Fruit fly (Drosophila melanogaster) whole organism, embryonic: ENCODE data around the gene Erk7.

Source experiments
- CG11398 ChIP-seq: fragments of 200-800 bp; sonication (Bioruptor generic); optimal IDR thresholded peaks from 2 replicates; lab custom pipeline; 2016; ENCODE audit warnings: missing biosample characterization, missing genetic modification characterization
- CG15696 ChIP-seq: fragments of 200-800 bp; sonication (Bioruptor generic); optimal IDR thresholded peaks from 2 replicates; lab custom pipeline; 2019; ENCODE audit warnings: missing biosample characterization, mild to moderate bottlenecking, missing genetic modification characterization, moderate library complexity
- CG17359 ChIP-seq: fragments of 200-800 bp; sonication (Bioruptor generic); optimal IDR thresholded peaks from 3 replicates; lab custom pipeline; 2018; ENCODE audit warnings: missing biosample characterization, mild to moderate bottlenecking, missing genetic modification characterization, moderate library complexity
- CG2199 ChIP-seq: fragments of 200-800 bp; sonication (Bioruptor generic); IDR thresholded peaks from 3 replicates; pipeline ENCODE4 v1.3.6; 2022; ENCODE audit warnings: missing biosample characterization, missing genetic modification characterization
- CG32767 ChIP-seq: fragments of 200-800 bp; sonication (Bioruptor generic); IDR thresholded peaks from 2 replicates; pipeline ENCODE4 v1.3.6; 2022; ENCODE audit warnings: missing biosample characterization, missing genetic modification characterization
- CG34422 ChIP-seq: fragments of 200-800 bp; sonication (Bioruptor generic); IDR thresholded peaks from 3 replicates; pipeline ENCODE4 v1.3.6; 2022; ENCODE audit warnings: missing biosample characterization, missing genetic modification characterization
- CG4854 ChIP-seq: fragments of 200-800 bp; sonication (Bioruptor generic); optimal IDR thresholded peaks from 2 replicates; lab custom pipeline; 2016; ENCODE audit warnings: missing biosample characterization, missing genetic modification characterization, inconsistent platforms
- E2f1 ChIP-seq: fragments of 200-800 bp; sonication (Bioruptor generic); IDR thresholded peaks from 2 replicates; pipeline ENCODE4 v1.3.6; 2022; ENCODE audit warnings: missing biosample characterization, missing genetic modification characterization
- ERR ChIP-seq: fragments of 200-800 bp; sonication (Bioruptor generic); optimal IDR thresholded peaks from 2 replicates; lab custom pipeline; 2016; ENCODE audit warnings: missing biosample characterization, missing genetic modification characterization
- Med ChIP-seq: fragments of 200-800 bp; sonication (Bioruptor generic); peaks from one replicate; lab custom pipeline; 2016; ENCODE audit warnings: missing biosample characterization, missing genetic modification characterization, mild to moderate bottlenecking, inconsistent platforms, moderate library complexity
- NK7.1 ChIP-seq: fragments of 200-800 bp; sonication (Bioruptor generic); optimal IDR thresholded peaks from 3 replicates; lab custom pipeline; 2016; ENCODE audit warnings: missing biosample characterization, missing genetic modification characterization
- Nf-YA ChIP-seq: fragments of 200-800 bp; sonication (Bioruptor generic); IDR thresholded peaks from 2 replicates; pipeline ENCODE4 v1.3.6; 2022; ENCODE audit warnings: missing biosample characterization, missing genetic modification characterization
- Pdp1 ChIP-seq, 2 experiments: fragments of 200-800 bp; sonication (Bioruptor generic); optimal IDR thresholded peaks; 3 replicates each; lab custom pipeline; 2016; ENCODE audit warnings: missing biosample characterization in 2 of 2, missing genetic modification characterization in 2 of 2, mild to moderate bottlenecking in 1 of 2, moderate library complexity in 1 of 2
- Ptx1 ChIP-seq: fragments of 200-800 bp; sonication (Bioruptor generic); IDR thresholded peaks from 2 replicates; pipeline ENCODE4 v1.3.6; 2022; ENCODE audit warnings: missing biosample characterization, missing genetic modification characterization
- Six4 ChIP-seq: fragments of 200-800 bp; sonication (Bioruptor generic); optimal IDR thresholded peaks from 2 replicates; lab custom pipeline; 2016; ENCODE audit warnings: missing biosample characterization, missing genetic modification characterization
- Stat92E ChIP-seq, 3 experiments: fragments of >200 bp in 2 of 3; fragments of 200-800 bp in 1 of 3; sonication (Bioruptor generic) in 1 of 3; optimal IDR thresholded peaks; 2 replicates each; lab custom pipeline; 2017 to 2019; ENCODE audit warnings: missing biosample characterization in 3 of 3, missing genetic modification characterization in 3 of 3, mild to moderate bottlenecking in 1 of 3, moderate library complexity in 1 of 3
- abd-A ChIP-seq: fragments of 200-800 bp; sonication (Bioruptor generic); optimal IDR thresholded peaks from 3 replicates; lab custom pipeline; 2019; ENCODE audit warnings: missing biosample characterization, mild to moderate bottlenecking, missing genetic modification characterization, moderate library complexity
- btn ChIP-seq: fragments of 200-800 bp; sonication (Bioruptor generic); optimal IDR thresholded peaks from 2 replicates; lab custom pipeline; 2016; ENCODE audit warnings: missing biosample characterization, missing genetic modification characterization
- cas ChIP-seq: fragments of 200-800 bp; sonication (Bioruptor generic); IDR thresholded peaks from 2 replicates; pipeline ENCODE4 v1.3.6; 2022; ENCODE audit warnings: missing biosample characterization, missing genetic modification characterization
- disco-r ChIP-seq: fragments of 200-800 bp; sonication (Bioruptor generic); optimal IDR thresholded peaks from 2 replicates; lab custom pipeline; 2016; ENCODE audit warnings: missing biosample characterization, missing genetic modification characterization
- fd96Cb ChIP-seq: fragments of 200-800 bp; sonication (Bioruptor generic); optimal IDR thresholded peaks from 2 replicates; lab custom pipeline; 2018; ENCODE audit warnings: missing biosample characterization, mild to moderate bottlenecking, missing genetic modification characterization, moderate library complexity
- fu2 ChIP-seq: fragments of 200-800 bp; sonication (Bioruptor generic); optimal IDR thresholded peaks from 2 replicates; lab custom pipeline; 2016; ENCODE audit warnings: missing biosample characterization, missing genetic modification characterization
- hkb ChIP-seq, 2 experiments: fragments of 200-800 bp in 1 of 2; fragments of >200 bp in 1 of 2; sonication (Bioruptor generic) in 1 of 2; IDR thresholded peaks in 1 of 2; optimal IDR thresholded peaks in 1 of 2; 2 replicates each; pipeline versions ENCODE4 v1.3.6 to Lab custom; 2017 to 2022; ENCODE audit warnings: missing biosample characterization in 1 of 2, missing genetic modification characterization in 1 of 2
- kay ChIP-seq: fragments of 200-800 bp; sonication (Bioruptor generic); optimal IDR thresholded peaks from 2 replicates; lab custom pipeline; 2016; ENCODE audit warnings: missing biosample characterization, missing genetic modification characterization
- pros ChIP-seq: fragments of 200-800 bp; sonication (Bioruptor generic); optimal IDR thresholded peaks from 3 replicates; lab custom pipeline; 2019; ENCODE audit warnings: missing biosample characterization, mild to moderate bottlenecking, missing genetic modification characterization, moderate library complexity
- sc ChIP-seq, 3 experiments: fragments of >200 bp in 2 of 3; fragments of 200-800 bp in 1 of 3; sonication (Bioruptor generic) in 1 of 3; optimal IDR thresholded peaks; 2 replicates in 2 of 3; 3 replicates in 1 of 3; lab custom pipeline; 2017; ENCODE audit warnings: mild to moderate bottlenecking in 1 of 3, missing biosample characterization in 1 of 3, missing genetic modification characterization in 1 of 3, missing genetic modification reagents in 1 of 3
- sens ChIP-seq: fragments of 200-800 bp; sonication (Bioruptor generic); peaks from one replicate; lab custom pipeline; 2016; ENCODE audit warnings: missing biosample characterization, missing genetic modification characterization

The Erk7 gene

DNA sequence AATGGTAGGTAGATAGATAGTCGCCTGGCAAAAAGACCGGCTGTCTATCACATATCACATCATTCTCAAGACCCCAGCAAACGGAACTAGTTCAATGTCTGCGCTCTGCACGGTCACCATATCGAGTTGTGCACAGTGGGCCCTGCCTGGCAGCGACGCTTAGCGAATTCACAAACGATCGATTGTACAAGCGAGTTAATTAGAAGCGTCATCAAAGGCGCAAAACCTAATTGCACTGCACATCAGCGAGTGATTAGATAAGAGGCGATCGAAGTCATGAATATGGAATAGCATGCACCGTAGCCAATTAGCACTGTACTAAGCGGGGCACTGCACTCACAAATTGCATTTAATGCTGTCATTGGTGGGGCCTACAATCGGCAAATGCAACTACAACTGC lies 47.1 kb downstream of the Erk7 start (continued):
- TF ChIP-seq Ptx1 (GFP tag; lab: Robert Waterston, UW) (peak; percentile 40; the same call in 1 of the 2 replicates), hkb (optimal IDR thresholded peaks at IDR 0.05; lab: Kevin White, UChicago) (no peak), hkb (GFP tag; IDR thresholded peaks at IDR 0.05; lab: Robert Waterston, UW) (0 out of 2 replicates have a peak, but pooled peaks have one; percentile 19), sens (peak; percentile 54), Med (GFP tag; lab: Kevin White, UChicago) (peak; percentile 81)

DNA sequence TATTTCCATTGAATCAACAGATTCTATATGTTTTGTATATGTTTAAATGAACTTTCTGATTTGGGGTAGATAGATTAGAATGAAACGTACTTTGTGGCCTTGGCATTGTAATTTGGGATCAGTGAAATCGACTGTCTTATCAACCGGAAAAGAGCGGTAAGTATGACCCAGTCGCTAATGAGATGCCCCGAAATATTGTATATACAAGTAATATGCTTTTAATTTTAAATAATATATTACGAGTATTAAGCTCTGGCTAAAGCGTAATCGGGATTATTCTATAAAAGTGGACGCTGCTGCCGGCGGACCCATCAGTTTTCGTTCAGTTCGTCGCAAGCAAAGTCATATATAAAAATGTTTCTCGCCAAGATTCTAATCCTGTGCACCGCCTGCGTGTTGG lies 50.9 kb downstream of the Erk7 start, which contains the start of gene CG15369:
TSS of gene CG15369 (plus strand) at position 301 of the 400 bp plus-strand sequence.
- TF ChIP-seq CG17359 (tag; lab: Kevin White, UChicago) (no peak), pros (GFP tag; lab: Kevin White, UChicago) (no peak), NK7.1 (no peak), CG11398 (GFP tag; lab: Kevin White, UChicago) (no peak), kay (GFP tag; lab: Kevin White, UChicago) (no peak), disco-r (no peak), Six4 (no peak), ERR (GFP tag; lab: Kevin White, UChicago) (no peak), E2f1 (no peak), fu2 (GFP tag; lab: Kevin White, UChicago) (no peak), sc (optimal IDR thresholded peaks at IDR 0.05; lab: Kevin White, UChicago) (no peak), sc (GFP tag; optimal IDR thresholded peaks at IDR 0.05; lab: Kevin White, UChicago) (no peak)

DNA sequence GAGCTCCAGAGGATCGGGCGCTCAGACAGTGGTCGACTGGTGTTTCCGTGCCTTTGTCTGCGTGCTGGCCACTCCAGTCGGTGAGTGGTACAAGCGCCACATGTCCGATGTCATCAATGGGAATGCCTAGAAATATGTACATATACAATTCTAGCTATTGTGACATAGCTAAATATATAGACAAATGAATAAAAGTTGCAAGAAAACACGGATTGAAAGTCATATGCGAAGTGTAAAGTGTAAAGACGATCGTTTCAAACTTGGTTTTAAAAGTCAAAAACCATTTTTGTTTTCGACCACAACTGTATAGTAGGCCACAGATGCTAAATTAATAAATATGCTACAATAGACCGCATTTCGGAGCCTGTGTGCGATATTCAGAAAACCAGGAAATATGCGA lies 52.0 kb downstream of the Erk7 start, which contains the start of gene CG15368:
TSS of gene CG15368 (plus strand) at position 301 of the 400 bp plus-strand sequence.
- TF ChIP-seq CG2199 (GFP tag; lab: Robert Waterston, UW), result no peak
- no peak for TF ChIP-seq CG15696 (tag; lab: Kevin White, UChicago)

DNA sequence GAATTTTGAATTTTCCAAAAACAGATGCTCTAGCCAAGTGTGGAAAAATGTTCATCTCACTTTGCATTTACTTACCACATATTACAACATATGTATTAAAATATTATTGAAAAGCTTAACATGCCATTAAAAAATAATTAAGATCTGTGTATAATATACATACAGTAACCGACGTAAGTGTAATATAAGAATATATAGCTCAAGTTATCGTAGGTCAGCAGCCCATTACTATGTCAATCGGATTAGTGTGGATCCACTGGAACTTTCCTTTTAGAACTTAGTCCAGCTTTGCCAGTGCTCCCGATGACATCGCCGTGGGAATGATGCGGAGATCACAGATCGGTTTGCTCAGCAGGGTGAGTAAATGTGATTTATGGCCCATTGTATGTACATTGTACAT lies 52.9 kb downstream of the Erk7 start, which contains the start of gene Obp8a:
TSS of gene Obp8a (plus strand) at position 301 of the 400 bp plus-strand sequence.
- no peak for TF ChIP-seq CG4854 (GFP tag; lab: Kevin White, UChicago)
- no peak for TF ChIP-seq Stat92E (GFP tag; optimal IDR thresholded peaks at IDR 0.05; lab: Kevin White, UChicago)
- no peak for TF ChIP-seq Nf-YA (GFP tag; lab: Robert Waterston, UW)
- TF ChIP-seq abd-A (tag; lab: Kevin White, UChicago), result no peak
- no peak for TF ChIP-seq fd96Cb (tag; lab: Kevin White, UChicago)
- TF ChIP-seq CG2199 (GFP tag; lab: Robert Waterston, UW), result no peak
- no peak for TF ChIP-seq Pdp1 (GFP tag; optimal IDR thresholded peaks at IDR 0.05; lab: Kevin White, UChicago)
- TF ChIP-seq btn (GFP tag; lab: Kevin White, UChicago), result no peak
- no peak for TF ChIP-seq CG32767
- no peak for TF ChIP-seq cas (GFP tag; lab: Robert Waterston, UW)
- TF ChIP-seq CG34422 (GFP tag; lab: Robert Waterston, UW), result no peak
